Worm (Caenorhabditis elegans) whole organism, mixed stage, embryonic: ENCODE data around the gene K12H6.6.

Source experiments
- M03D4.4 ChIP-seq: sonication (generic microtip); optimal IDR thresholded peaks from 2 replicates; lab custom pipeline; 2017; ENCODE audit warnings: mild to moderate bottlenecking, missing genetic modification characterization, missing compliant biosample characterization
- bed-3 ChIP-seq: fragments of 200-800 bp; sonication (Bioruptor generic); optimal IDR thresholded peaks from 3 replicates; lab custom pipeline; 2018; ENCODE audit warnings: mild to moderate bottlenecking, missing genetic modification characterization, moderate library complexity, missing compliant biosample characterization
- ceh-83 ChIP-seq: fragments of 200-800 bp; sonication (Bioruptor generic); optimal IDR thresholded peaks from 2 replicates; lab custom pipeline; 2018; ENCODE audit warnings: mild to moderate bottlenecking, missing genetic modification characterization, missing compliant biosample characterization
- ces-1 ChIP-seq: fragments of 150-350 bp; optimal IDR thresholded peaks from 2 replicates; lab custom pipeline; 2014; ENCODE audit warnings: missing biosample characterization, missing genetic modification reagents, missing genetic modification characterization
- elt-3 ChIP-seq: fragments of 150-350 bp; optimal IDR thresholded peaks from 2 replicates; lab custom pipeline; 2014; ENCODE audit warnings: missing biosample characterization, missing genetic modification characterization
- ham-2 ChIP-seq: fragments of 200-800 bp; sonication (Bioruptor generic); optimal IDR thresholded peaks from 2 replicates; lab custom pipeline; 2018; ENCODE audit warnings: mild to moderate bottlenecking, missing genetic modification characterization, missing compliant biosample characterization
- hlh-1 ChIP-seq: fragments of 150-350 bp; optimal IDR thresholded peaks from 2 replicates; lab custom pipeline; 2014; ENCODE audit warnings: missing biosample characterization, missing genetic modification reagents, missing genetic modification characterization
- lin-13 ChIP-seq: fragments of 150-350 bp; optimal IDR thresholded peaks from 2 replicates; lab custom pipeline; 2014; ENCODE audit warnings: missing biosample characterization, missing genetic modification characterization
- lsy-2 ChIP-seq: fragments of 150-350 bp; optimal IDR thresholded peaks from 2 replicates; lab custom pipeline; 2014; ENCODE audit warnings: missing biosample characterization, missing genetic modification characterization
- mab-5 ChIP-seq: fragments of 150-350 bp; optimal IDR thresholded peaks from 2 replicates; lab custom pipeline; 2014; ENCODE audit warnings: missing biosample characterization, missing genetic modification characterization
- mep-1 ChIP-seq: fragments of 150-350 bp; optimal IDR thresholded peaks from 2 replicates; lab custom pipeline; 2017; ENCODE audit warnings: missing biosample characterization, missing genetic modification reagents, missing genetic modification characterization, inconsistent platforms
- mls-2 ChIP-seq: sonication (generic microtip); optimal IDR thresholded peaks from 2 replicates; lab custom pipeline; 2016; ENCODE audit warnings: mild to moderate bottlenecking, missing genetic modification characterization, moderate library complexity, missing compliant biosample characterization
- nhr-12 ChIP-seq: fragments of 150-350 bp; optimal IDR thresholded peaks from 2 replicates; lab custom pipeline; 2014; ENCODE audit warnings: missing biosample characterization, missing genetic modification characterization
- nhr-2 ChIP-seq: fragments of 150-350 bp; optimal IDR thresholded peaks from 2 replicates; lab custom pipeline; 2014; ENCODE audit warnings: missing biosample characterization, missing genetic modification characterization
- nhr-237 ChIP-seq: fragments of 150-350 bp; optimal IDR thresholded peaks from 2 replicates; lab custom pipeline; 2014; ENCODE audit warnings: missing biosample characterization, missing genetic modification characterization
- nhr-28 ChIP-seq: fragments of 150-350 bp; optimal IDR thresholded peaks from 2 replicates; lab custom pipeline; 2014; ENCODE audit warnings: missing biosample characterization, missing genetic modification characterization
- nhr-76 ChIP-seq: sonication (generic microtip); optimal IDR thresholded peaks from 2 replicates; lab custom pipeline; 2017; ENCODE audit warnings: missing biosample characterization, missing genetic modification characterization
- pha-4 ChIP-seq: fragments of 150-350 bp; optimal IDR thresholded peaks from 2 replicates; lab custom pipeline; 2018; ENCODE audit warnings: missing biosample characterization, missing genetic modification reagents, missing genetic modification characterization
- sem-2 ChIP-seq: fragments of 200-800 bp; sonication (Bioruptor generic); optimal IDR thresholded peaks from 2 replicates; lab custom pipeline; 2018; ENCODE audit warnings: mild to moderate bottlenecking, missing genetic modification characterization, missing compliant biosample characterization
- sptf-1 ChIP-seq: sonication (generic microtip); optimal IDR thresholded peaks from 2 replicates; lab custom pipeline; 2017; ENCODE audit warnings: mild to moderate bottlenecking, missing genetic modification characterization, moderate library complexity, missing compliant biosample characterization
- tbx-8 ChIP-seq: fragments of 200-800 bp; sonication (Bioruptor generic); optimal IDR thresholded peaks from 2 replicates; lab custom pipeline; 2018; ENCODE audit warnings: mild to moderate bottlenecking, missing genetic modification characterization, moderate library complexity, missing compliant biosample characterization
- unc-120 ChIP-seq: sonication (generic microtip); optimal IDR thresholded peaks from 2 replicates; lab custom pipeline; 2017; ENCODE audit warnings: missing genetic modification characterization, missing compliant biosample characterization; ENCODE audit not compliant: poor library complexity, severe bottlenecking
- unc-39 ChIP-seq: fragments of 150-350 bp; optimal IDR thresholded peaks from 2 replicates; lab custom pipeline; 2014; ENCODE audit warnings: missing biosample characterization, missing genetic modification characterization
- zip-8 ChIP-seq: fragments of 150-350 bp; optimal IDR thresholded peaks from 2 replicates; lab custom pipeline; 2014; ENCODE audit warnings: missing biosample characterization, missing genetic modification characterization
- ztf-11 ChIP-seq: fragments of 150-350 bp; optimal IDR thresholded peaks from 2 replicates; lab custom pipeline; 2014; ENCODE audit warnings: missing biosample characterization, missing genetic modification characterization

The K12H6.6 gene

ce11 chrII:2824169-2824568 is 6.9 kb downstream of the K12H6.6 start, which contains the start of the genes K12H6.4 and K12H6.9:
TSS of gene K12H6.4 (minus strand) at chrII:2824269.
TSS of gene K12H6.9 (plus strand) at chrII:2824404.
- no peak for TF ChIP-seq sptf-1 (tag; lab: Kevin White, UChicago)
- TF ChIP-seq nhr-237 (tag; lab: Kevin White, UChicago): no peak
- TF ChIP-seq tbx-8: no peak

- TF ChIP-seq nhr-12 (tag; lab: Kevin White, UChicago) (no peak), mls-2 (tag; lab: Kevin White, UChicago) (no peak), bed-3 (no peak), zip-8 (tag; lab: Kevin White, UChicago) (no peak), pha-4 (tag; lab: Kevin White, UChicago) (no peak), sem-2 (GFP tag; lab: Kevin White, UChicago) (no peak), mab-5 (tag; lab: Kevin White, UChicago) (no peak), sptf-1 (tag; lab: Kevin White, UChicago) (no peak), elt-3 (tag; lab: Kevin White, UChicago) (no peak), nhr-2 (tag; lab: Kevin White, UChicago) (no peak), nhr-28 (tag; lab: Kevin White, UChicago) (no peak), nhr-237 (tag; lab: Kevin White, UChicago) (no peak)
Observed at ce11 chrII:2822435-2822920, 8.6 kb downstream of the K12H6.6 start, which contains the start of the genes fut-4 and K12H6.10. TSS of gene fut-4 (minus strand) at chrII:2822535. TSS of gene K12H6.10 (plus strand) at chrII:2822870.

- TF ChIP-seq ceh-83 (no peak), sptf-1 (tag; lab: Kevin White, UChicago) (no peak), sem-2 (GFP tag; lab: Kevin White, UChicago) (no peak)
Observed at ce11 chrII:2816676-2817075, 14.4 kb downstream of the K12H6.6 start, which contains the start of gene set-13. TSS of gene set-13 (plus strand) at chrII:2816976.

ce11 chrII:2815444-2815843 is 15.6 kb downstream of the K12H6.6 start, which contains the start of gene K12H6.2:
TSS of gene K12H6.2 (minus strand) at chrII:2815544.
- TF ChIP-seq zip-8 (tag; lab: Kevin White, UChicago) (peak; percentile 46), nhr-237 (tag; lab: Kevin White, UChicago) (no peak)

ce11 chrII:2815017-2815416 is 16.0 kb downstream of the K12H6.6 start:
- no peak for TF ChIP-seq mep-1 (tag; lab: Kevin White, UChicago)
- no peak for TF ChIP-seq tbx-8
- TF ChIP-seq ces-1 (GFP tag; lab: Kevin White, UChicago): no peak
- TF ChIP-seq sptf-1 (tag; lab: Kevin White, UChicago): no peak
- no peak for TF ChIP-seq ham-2 (GFP tag; lab: Kevin White, UChicago)
- no peak for TF ChIP-seq unc-39 (tag; lab: Kevin White, UChicago)
- no peak for TF ChIP-seq elt-3 (tag; lab: Kevin White, UChicago)
- no peak for TF ChIP-seq nhr-12 (tag; lab: Kevin White, UChicago)
- no peak for TF ChIP-seq zip-8 (tag; lab: Kevin White, UChicago)

- no peak for TF ChIP-seq nhr-76 (tag; lab: Kevin White, UChicago)
- no peak for TF ChIP-seq M03D4.4 (tag; lab: Kevin White, UChicago)
- TF ChIP-seq ceh-83: no peak
- no peak for TF ChIP-seq pha-4 (tag; lab: Kevin White, UChicago)
- TF ChIP-seq zip-8 (tag; lab: Kevin White, UChicago): no peak
Observed at ce11 chrII:2807674-2808206, 23.3 kb downstream of the K12H6.6 start, which contains the start of gene K12H6.12. TSS of gene K12H6.12 (plus strand) at chrII:2808156.

ce11 chrII:2805566-2805965 is 25.5 kb downstream of the K12H6.6 start:
- no peak for TF ChIP-seq nhr-12 (tag; lab: Kevin White, UChicago)
- TF ChIP-seq hlh-1 (tag; lab: Kevin White, UChicago): no peak
- TF ChIP-seq ztf-11 (tag; lab: Kevin White, UChicago): no peak
- no peak for TF ChIP-seq lin-13 (tag; lab: Kevin White, UChicago)
- no peak for TF ChIP-seq ces-1 (GFP tag; lab: Kevin White, UChicago)
- no peak for TF ChIP-seq unc-120 (tag; lab: Kevin White, UChicago)
- no peak for TF ChIP-seq pha-4 (tag; lab: Kevin White, UChicago)
- TF ChIP-seq lsy-2: no peak
